Worm (Caenorhabditis elegans) whole organism, L3 larva: ENCODE results near the gene clec-130.

Experiments
- aly-2 ChIP-seq: fragments of 150-350 bp; optimal IDR thresholded peaks from 2 replicates; lab custom pipeline; 2014; ENCODE audit warnings: missing biosample characterization, missing genetic modification characterization
- ceh-28 ChIP-seq: fragments of 150-350 bp; optimal IDR thresholded peaks from 2 replicates; lab custom pipeline; 2014; ENCODE audit warnings: missing biosample characterization, missing genetic modification reagents, missing genetic modification characterization
- ceh-82 ChIP-seq: fragments of 150-350 bp; optimal IDR thresholded peaks from 2 replicates; lab custom pipeline; 2014; ENCODE audit warnings: missing biosample characterization, missing genetic modification characterization
- egl-27 ChIP-seq: sonication (generic microtip); optimal IDR thresholded peaks from 4 replicates; lab custom pipeline; 2017; ENCODE audit warnings: missing biosample characterization, missing genetic modification reagents, missing genetic modification characterization
- elt-3 ChIP-seq, 3 experiments: fragments of 150-350 bp in 1 of 3; sonication (generic microtip) in 2 of 3; optimal IDR thresholded peaks; 2 replicates in 2 of 3; 4 replicates in 1 of 3; lab custom pipeline; 2014 to 2017; ENCODE audit warnings: missing biosample characterization in 3 of 3, missing genetic modification characterization in 3 of 3
- jun-1 ChIP-seq: fragments of 150-350 bp; optimal IDR thresholded peaks from 2 replicates; lab custom pipeline; 2014; ENCODE audit warnings: missing biosample characterization, missing genetic modification reagents, missing genetic modification characterization
- mdl-1 ChIP-seq: fragments of 150-350 bp; optimal IDR thresholded peaks from 2 replicates; lab custom pipeline; 2014; ENCODE audit warnings: missing biosample characterization, missing genetic modification characterization
- nhr-28 ChIP-seq: fragments of 150-350 bp; optimal IDR thresholded peaks from 2 replicates; lab custom pipeline; 2014; ENCODE audit warnings: missing biosample characterization, missing genetic modification characterization
- nhr-67 ChIP-seq: fragments of 150-350 bp; optimal IDR thresholded peaks from 2 replicates; lab custom pipeline; 2014; ENCODE audit warnings: missing biosample characterization, missing genetic modification characterization
- snpc-4 ChIP-seq: fragments of 150-350 bp; optimal IDR thresholded peaks from 2 replicates; lab custom pipeline; 2014; ENCODE audit warnings: missing biosample characterization, missing genetic modification characterization
- zag-1 ChIP-seq: fragments of 150-350 bp; optimal IDR thresholded peaks from 2 replicates; lab custom pipeline; 2014; ENCODE audit warnings: missing biosample characterization, missing genetic modification characterization
- ztf-4 ChIP-seq: fragments of 150-350 bp; optimal IDR thresholded peaks from 2 replicates; lab custom pipeline; 2014; ENCODE audit warnings: missing biosample characterization, missing genetic modification characterization

ce11 chrII:3554673-3555072 lies 18.7 kb upstream of the clec-130 start:
- no peak for TF ChIP-seq mdl-1
- TF ChIP-seq snpc-4 = no peak
- no peak for TF ChIP-seq elt-3 (tag; optimal IDR thresholded peaks at IDR 0.05; lab: Kevin White, UChicago)
- no peak for TF ChIP-seq jun-1
- no peak for TF ChIP-seq ceh-28 (tag; lab: Kevin White, UChicago)
- TF ChIP-seq aly-2 (tag; lab: Kevin White, UChicago) = no peak
- no peak for TF ChIP-seq egl-27
- no peak for TF ChIP-seq zag-1 (tag; lab: Kevin White, UChicago)
- no peak for TF ChIP-seq nhr-28 (tag; lab: Kevin White, UChicago)
- no peak for TF ChIP-seq nhr-67
- TF ChIP-seq ceh-82 (tag; lab: Kevin White, UChicago) = no peak
- no peak for TF ChIP-seq ztf-4 (tag; lab: Kevin White, UChicago)
